Fruit fly (Drosophila melanogaster): ENCODE results near the gene CG14442.

DNA sequence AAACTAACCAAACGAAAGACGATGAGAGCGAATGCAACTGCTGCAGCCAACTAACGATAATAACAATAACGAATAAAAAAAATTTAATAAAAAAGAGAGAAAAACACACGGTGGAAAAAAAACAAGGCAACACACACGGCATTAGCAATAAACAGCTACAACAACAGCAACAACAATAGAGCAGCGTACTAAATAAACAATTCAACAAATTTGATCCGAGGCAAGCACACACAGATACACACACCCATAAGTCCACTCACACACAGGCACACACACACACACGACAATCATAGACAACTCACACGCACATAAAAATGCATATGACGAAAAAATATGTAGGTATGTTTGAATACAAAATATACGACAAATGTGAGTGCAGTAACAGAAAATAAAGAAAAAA lies 7.8 kb upstream of the CG14442 start:
- no peak for TF ChIP-seq fru (GFP tag; optimal IDR thresholded peaks at IDR 0.05)
- TF ChIP-seq Myc (optimal IDR thresholded peaks at IDR 0.05): no peak
- TF ChIP-seq CrebA (GFP tag; optimal IDR thresholded peaks at IDR 0.05; ENCODE audit: borderline replicate concordance): no peak
- TF ChIP-seq Dfd (GFP tag; optimal IDR thresholded peaks at IDR 0.05): no peak
- no peak for TF ChIP-seq foxo (GFP tag; optimal IDR thresholded peaks at IDR 0.05)
- TF ChIP-seq usp (GFP tag; optimal IDR thresholded peaks at IDR 0.05): no peak
- no peak for TF ChIP-seq lola (GFP tag; optimal IDR thresholded peaks at IDR 0.05)
- TF ChIP-seq woc (GFP tag; optimal IDR thresholded peaks at IDR 0.05): no peak
- TF ChIP-seq OdsH (GFP tag; optimal IDR thresholded peaks at IDR 0.05): no peak
- no peak for TF ChIP-seq tai (GFP tag; optimal IDR thresholded peaks at IDR 0.05)
